Fruit fly (Drosophila melanogaster) whole organism, wandering third instar larva: ENCODE results near the gene CG46459.

Experiments used
- Rel ChIP-seq, 2 experiments: fragments of 200-800 bp; sonication (Bioruptor generic) in 1 of 2; optimal IDR thresholded peaks; 2 replicates in 1 of 2; 3 replicates in 1 of 2; lab custom pipeline; 2016 to 2019; ENCODE audit warnings: mild to moderate bottlenecking in 2 of 2, missing biosample characterization in 2 of 2, missing genetic modification characterization in 2 of 2, moderate library complexity in 1 of 2
- dmrt93B ChIP-seq: fragments of 200-800 bp; sonication (Bioruptor generic); optimal IDR thresholded peaks from 2 replicates; lab custom pipeline; 2018; ENCODE audit warnings: missing biosample characterization, mild to moderate bottlenecking, missing genetic modification characterization
- rgr ChIP-seq: fragments of 200-800 bp; sonication (Bioruptor generic); optimal IDR thresholded peaks from 3 replicates; lab custom pipeline; 2016; ENCODE audit warnings: missing biosample characterization, mild to moderate bottlenecking, missing genetic modification characterization

Gene CG46459

dm6 chr3R:10747650-10748049 lies 51.2 kb downstream of the CG46459 start:
- TF ChIP-seq Rel (GFP tag; optimal IDR thresholded peaks at IDR 0.05; lab: Kevin White, UChicago) (no peak), Rel (tag; optimal IDR thresholded peaks at IDR 0.05; lab: Kevin White, UChicago) (no peak), dmrt93B (no peak), rgr (GFP tag; lab: Kevin White, UChicago) (no peak)
